Worm (Caenorhabditis elegans) whole organism, L1 larva: ENCODE measurements around the gene clc-12.

ENCODE experiments used
- F16B12.6 ChIP-seq: fragments of 150-350 bp; optimal IDR thresholded peaks from 2 replicates; lab custom pipeline; 2014; ENCODE audit warnings: missing biosample characterization, missing genetic modification characterization
- blmp-1 ChIP-seq: fragments of 150-350 bp; optimal IDR thresholded peaks from 2 replicates; lab custom pipeline; 2014; ENCODE audit warnings: missing biosample characterization, missing genetic modification characterization
- ceh-63 ChIP-seq: fragments of 200-800 bp; sonication (Bioruptor generic); optimal IDR thresholded peaks from 2 replicates; lab custom pipeline; 2018; ENCODE audit warnings: mild to moderate bottlenecking, missing genetic modification characterization, missing compliant biosample characterization
- ceh-82 ChIP-seq, 3 experiments: fragments of 150-350 bp in 1 of 3; sonication (generic microtip) in 2 of 3; optimal IDR thresholded peaks; 2 replicates each; lab custom pipeline; 2014 to 2017; ENCODE audit warnings: missing biosample characterization in 3 of 3, missing genetic modification characterization in 3 of 3
- ces-1 ChIP-seq: fragments of 150-350 bp; optimal IDR thresholded peaks from 2 replicates; lab custom pipeline; 2014; ENCODE audit warnings: missing biosample characterization, missing genetic modification reagents, missing genetic modification characterization
- dpl-1 ChIP-seq, 3 experiments: fragments of 150-350 bp in 2 of 3; sonication (generic microtip) in 1 of 3; optimal IDR thresholded peaks; 2 replicates each; lab custom pipeline; 2014 to 2017; ENCODE audit warnings: missing biosample characterization in 3 of 3, missing genetic modification characterization in 3 of 3, missing genetic modification reagents in 3 of 3
- efl-3 ChIP-seq: fragments of 200-800 bp; sonication (Bioruptor generic); optimal IDR thresholded peaks from 2 replicates; lab custom pipeline; 2018; ENCODE audit warnings: mild to moderate bottlenecking, missing genetic modification characterization, missing compliant biosample characterization
- elt-2 ChIP-seq: sonication (generic microtip); optimal IDR thresholded peaks from 2 replicates; lab custom pipeline; 2016; ENCODE audit warnings: missing genetic modification characterization, mild to moderate bottlenecking, inconsistent platforms, missing compliant biosample characterization, missing genetic modification reagents
- ets-5 ChIP-seq: fragments of 200-800 bp; sonication (Bioruptor generic); IDR thresholded peaks from 2 replicates; pipeline ENCODE4 v1.3.6; 2022; ENCODE audit warnings: missing genetic modification characterization, missing compliant biosample characterization
- fkh-10 ChIP-seq: sonication (generic microtip); optimal IDR thresholded peaks from 2 replicates; lab custom pipeline; 2017; ENCODE audit warnings: missing biosample characterization, missing genetic modification reagents, missing genetic modification characterization
- fos-1 ChIP-seq: fragments of 150-350 bp; optimal IDR thresholded peaks from 2 replicates; lab custom pipeline; 2014; ENCODE audit warnings: missing biosample characterization, missing genetic modification characterization
- hlh-17 ChIP-seq: fragments of 200-800 bp; sonication (Bioruptor generic); optimal IDR thresholded peaks from 2 replicates; lab custom pipeline; 2018; ENCODE audit warnings: missing genetic modification characterization, mild to moderate bottlenecking, missing compliant biosample characterization, moderate library complexity, borderline replicate concordance
- hlh-4 ChIP-seq: sonication (generic microtip); optimal IDR thresholded peaks from 2 replicates; lab custom pipeline; 2016; ENCODE audit warnings: mild to moderate bottlenecking, missing genetic modification characterization, missing compliant biosample characterization
- lin-13 ChIP-seq: fragments of 150-350 bp; optimal IDR thresholded peaks from 2 replicates; lab custom pipeline; 2014; ENCODE audit warnings: missing biosample characterization, missing genetic modification reagents, missing genetic modification characterization
- lin-35 ChIP-seq, 2 experiments: fragments of 150-350 bp; optimal IDR thresholded peaks; 2 replicates each; lab custom pipeline; 2014; ENCODE audit warnings: missing biosample characterization in 2 of 2, missing genetic modification characterization in 2 of 2, missing genetic modification reagents in 2 of 2
- lir-3 ChIP-seq: sonication (generic microtip); optimal IDR thresholded peaks from 2 replicates; lab custom pipeline; 2016; ENCODE audit warnings: mild to moderate bottlenecking, missing genetic modification characterization, moderate library complexity, missing compliant biosample characterization; ENCODE audit not compliant: poor library complexity
- mef-2 ChIP-seq: fragments of 150-350 bp; optimal IDR thresholded peaks from 2 replicates; lab custom pipeline; 2014; ENCODE audit warnings: missing biosample characterization, missing genetic modification characterization
- mep-1 ChIP-seq: fragments of 150-350 bp; optimal IDR thresholded peaks from 2 replicates; lab custom pipeline; 2014; ENCODE audit warnings: missing biosample characterization, missing genetic modification characterization
- nhr-11 ChIP-seq: fragments of 150-350 bp; optimal IDR thresholded peaks from 2 replicates; lab custom pipeline; 2014; ENCODE audit warnings: missing biosample characterization, missing genetic modification characterization
- nhr-19 ChIP-seq: fragments of 200-800 bp; sonication (Bioruptor generic); conservative IDR thresholded peaks from 2 replicates; pipeline ENCODE4 v1.3.6; 2022; ENCODE audit warnings: missing genetic modification characterization, missing compliant biosample characterization
- nhr-71 ChIP-seq: sonication (generic microtip); optimal IDR thresholded peaks from 2 replicates; lab custom pipeline; 2016; ENCODE audit warnings: mild to moderate bottlenecking, missing genetic modification characterization, moderate library complexity, missing compliant biosample characterization
- nhr-77 ChIP-seq: fragments of 150-350 bp; optimal IDR thresholded peaks from 2 replicates; lab custom pipeline; 2014; ENCODE audit warnings: missing biosample characterization, missing genetic modification characterization
- nhr-84 ChIP-seq: sonication (generic microtip); optimal IDR thresholded peaks from 2 replicates; lab custom pipeline; 2017; ENCODE audit warnings: missing biosample characterization, missing genetic modification characterization
- pax-3 ChIP-seq: fragments of 200-800 bp; sonication (Bioruptor generic); optimal IDR thresholded peaks from 2 replicates; lab custom pipeline; 2018; ENCODE audit warnings: mild to moderate bottlenecking, missing genetic modification characterization, moderate library complexity, missing compliant biosample characterization
- rnt-1 ChIP-seq: sonication (generic microtip); optimal IDR thresholded peaks from 2 replicates; lab custom pipeline; 2016; ENCODE audit warnings: mild to moderate bottlenecking, missing genetic modification characterization, moderate library complexity, missing compliant biosample characterization
- skn-1 ChIP-seq: fragments of 150-350 bp; optimal IDR thresholded peaks from 2 replicates; lab custom pipeline; 2014; ENCODE audit warnings: missing biosample characterization, missing genetic modification characterization
- snu-23 ChIP-seq: sonication (generic microtip); optimal IDR thresholded peaks from 2 replicates; lab custom pipeline; 2016; ENCODE audit warnings: missing genetic modification characterization, missing compliant biosample characterization
- sptf-1 ChIP-seq: fragments of 150-350 bp; optimal IDR thresholded peaks from 2 replicates; lab custom pipeline; 2014; ENCODE audit warnings: missing biosample characterization, missing genetic modification characterization
- tbx-2 ChIP-seq: sonication (generic microtip); optimal IDR thresholded peaks from 2 replicates; lab custom pipeline; 2016; ENCODE audit warnings: missing genetic modification characterization, missing compliant biosample characterization
- unc-130 ChIP-seq: fragments of 150-350 bp; optimal IDR thresholded peaks from 2 replicates; lab custom pipeline; 2017; ENCODE audit warnings: missing biosample characterization, missing genetic modification characterization, inconsistent platforms
- unc-86 ChIP-seq: sonication (generic microtip); optimal IDR thresholded peaks from 2 replicates; lab custom pipeline; 2016; ENCODE audit warnings: missing genetic modification characterization, missing compliant biosample characterization
- unc-98 ChIP-seq: fragments of 200-800 bp; sonication (Bioruptor generic); IDR thresholded peaks from 2 replicates; pipeline ENCODE4 v1.3.6; 2022; ENCODE audit warnings: missing genetic modification characterization, missing compliant biosample characterization
- zip-4 ChIP-seq: fragments of 200-800 bp; sonication (Bioruptor generic); optimal IDR thresholded peaks from 2 replicates; lab custom pipeline; 2018; ENCODE audit warnings: mild to moderate bottlenecking, missing genetic modification characterization, moderate library complexity, missing compliant biosample characterization
- ztf-11 ChIP-seq, 2 experiments: sonication (generic microtip); optimal IDR thresholded peaks; 2 replicates each; lab custom pipeline; 2016 to 2017; ENCODE audit warnings: missing genetic modification characterization in 2 of 2, missing biosample characterization in 1 of 2, missing compliant biosample characterization in 1 of 2
- ztf-4 ChIP-seq: fragments of 150-350 bp; optimal IDR thresholded peaks from 2 replicates; lab custom pipeline; 2014; ENCODE audit warnings: missing biosample characterization, missing genetic modification characterization

Gene clc-12

DNA sequence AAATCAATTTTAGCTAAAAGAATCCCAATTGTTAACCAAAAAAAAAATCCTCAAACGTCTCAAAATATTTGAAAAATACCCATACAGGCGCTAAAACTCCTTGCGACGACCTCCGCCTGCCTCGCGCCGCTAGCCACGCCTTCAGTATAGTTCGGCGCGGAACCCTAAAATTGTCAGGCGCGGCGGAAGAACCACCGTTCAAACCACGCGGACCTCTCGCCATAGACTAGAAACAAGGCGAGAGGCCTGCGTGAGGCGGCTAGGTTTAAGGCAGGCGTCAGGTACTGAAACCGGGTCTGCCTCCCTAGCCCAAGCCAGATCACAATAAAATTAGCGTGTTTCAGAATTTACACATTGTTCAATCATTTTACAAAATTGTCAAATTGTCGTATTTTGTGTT lies 16.8 kb downstream of the clc-12 start:
- no peak for TF ChIP-seq ces-1 (GFP tag; lab: Kevin White, UChicago)
- no peak for TF ChIP-seq unc-98 (GFP tag; lab: Robert Waterston, UW)
- TF ChIP-seq rnt-1 (tag; lab: Kevin White, UChicago): no peak
- no peak for TF ChIP-seq nhr-84
- no peak for TF ChIP-seq elt-2 (tag; lab: Kevin White, UChicago)
- TF ChIP-seq lin-35 (GFP tag; optimal IDR thresholded peaks at IDR 0.05; lab: Kevin White, UChicago): no peak
- TF ChIP-seq snu-23 (GFP tag; lab: Kevin White, UChicago): no peak
- TF ChIP-seq tbx-2 (tag; lab: Kevin White, UChicago): no peak
- no peak for TF ChIP-seq pax-3 (tag; lab: Kevin White, UChicago)
- no peak for TF ChIP-seq dpl-1 (GFP tag; optimal IDR thresholded peaks at IDR 0.05; lab: Kevin White, UChicago)
- no peak for TF ChIP-seq ztf-11 (tag; optimal IDR thresholded peaks at IDR 0.05; lab: Kevin White, UChicago)
- TF ChIP-seq skn-1 (tag; lab: Kevin White, UChicago): no peak
- no peak for TF ChIP-seq F16B12.6 (tag; lab: Kevin White, UChicago)
- no peak for TF ChIP-seq ceh-82 (tag; optimal IDR thresholded peaks at IDR 0.05; lab: Kevin White, UChicago)
- TF ChIP-seq fos-1 (tag; lab: Kevin White, UChicago): no peak
- TF ChIP-seq, all 84 proteins: peak for 0

ce11 chrV:16991734-16992133 lies 17.5 kb downstream of the clc-12 start, which contains the start of gene srz-95:
Gene srz-95 (plus strand): TSS chrV:16992034.
- no peak for TF ChIP-seq unc-86 (tag; lab: Kevin White, UChicago)
- TF ChIP-seq unc-130 (tag; lab: Kevin White, UChicago): no peak
- TF ChIP-seq nhr-77: no peak
- TF ChIP-seq hlh-17 (GFP tag; lab: Kevin White, UChicago): no peak
- TF ChIP-seq lin-13 (GFP tag; lab: Kevin White, UChicago): no peak
- no peak for TF ChIP-seq nhr-71 (tag; lab: Kevin White, UChicago)
- TF ChIP-seq mep-1 (tag; lab: Kevin White, UChicago): no peak
- no peak for TF ChIP-seq hlh-4 (tag; lab: Kevin White, UChicago)
- no peak for TF ChIP-seq lir-3 (tag; lab: Kevin White, UChicago)
- TF ChIP-seq dpl-1 (GFP tag; optimal IDR thresholded peaks at IDR 0.05; lab: Kevin White, UChicago): no peak
- TF ChIP-seq blmp-1: no peak
- TF ChIP-seq nhr-19 (GFP tag; lab: Robert Waterston, UW): no peak

ce11 chrV:16988614-16989013 lies 20.6 kb downstream of the clc-12 start, which contains the start of gene Y102A5C.27:
Gene Y102A5C.27 (minus strand): TSS chrV:16988714.
- TF ChIP-seq efl-3 (GFP tag; lab: Kevin White, UChicago): no peak
- no peak for TF ChIP-seq fkh-10 (GFP tag; lab: Kevin White, UChicago)
- no peak for TF ChIP-seq nhr-77
- TF ChIP-seq ets-5 (GFP tag; lab: Robert Waterston, UW): no peak
- TF ChIP-seq mep-1 (tag; lab: Kevin White, UChicago): no peak

- TF ChIP-seq nhr-11 (tag; lab: Kevin White, UChicago): no peak
- TF ChIP-seq sptf-1 (tag; lab: Kevin White, UChicago): no peak
- no peak for TF ChIP-seq dpl-1 (GFP tag; optimal IDR thresholded peaks at IDR 0.05; lab: Kevin White, UChicago)
- no peak for TF ChIP-seq ztf-4 (tag; lab: Kevin White, UChicago)
- no peak for TF ChIP-seq hlh-17 (GFP tag; lab: Kevin White, UChicago)
- TF ChIP-seq mef-2 (tag; lab: Kevin White, UChicago): no peak
- TF ChIP-seq zip-4 (GFP tag; lab: Kevin White, UChicago): no peak
- no peak for TF ChIP-seq ceh-63 (GFP tag; lab: Kevin White, UChicago)
These were observed 21.4 kb downstream of the clc-12 start for ce11 chrV:16987783-16988182.
